Worm (Caenorhabditis elegans) whole organism, L2 larva: ENCODE results near the gene B0507.2.
"Not testable (repeated sequence)": the region's sequence is repeated elsewhere in the genome, so short reads cannot be mapped to it uniquely, and the experiment has no call there.

Experiments used
- C34F6.9 ChIP-seq: fragments of 150-350 bp; optimal IDR thresholded peaks from 2 replicates; lab custom pipeline; 2014; ENCODE audit warnings: missing biosample characterization, missing genetic modification characterization
- R02D3.7 ChIP-seq: fragments of 150-350 bp; optimal IDR thresholded peaks from 2 replicates; lab custom pipeline; 2014; ENCODE audit warnings: missing biosample characterization, missing genetic modification characterization
- ceh-82 ChIP-seq: fragments of 150-350 bp; optimal IDR thresholded peaks from 2 replicates; lab custom pipeline; 2014; ENCODE audit warnings: missing biosample characterization, missing genetic modification characterization
- crh-2 ChIP-seq: sonication (generic microtip); optimal IDR thresholded peaks from 2 replicates; lab custom pipeline; 2017; ENCODE audit warnings: missing biosample characterization, missing genetic modification characterization
- dmd-4 ChIP-seq: sonication (generic microtip); optimal IDR thresholded peaks from 2 replicates; lab custom pipeline; 2017; ENCODE audit warnings: missing biosample characterization, missing genetic modification characterization
- elt-3 ChIP-seq: sonication (generic microtip); optimal IDR thresholded peaks from 2 replicates; lab custom pipeline; 2017; ENCODE audit warnings: missing biosample characterization, missing genetic modification characterization
- fos-1 ChIP-seq: fragments of 150-350 bp; optimal IDR thresholded peaks from 2 replicates; lab custom pipeline; 2014; ENCODE audit warnings: missing biosample characterization, missing genetic modification characterization
- lin-11 ChIP-seq: fragments of 150-350 bp; sonication (generic microtip); optimal IDR thresholded peaks from 2 replicates; lab custom pipeline; 2014; ENCODE audit warnings: missing biosample characterization, missing genetic modification characterization, inconsistent platforms, mixed read lengths
- lin-13 ChIP-seq: fragments of 150-350 bp; optimal IDR thresholded peaks from 2 replicates; lab custom pipeline; 2014; ENCODE audit warnings: missing biosample characterization, missing genetic modification reagents, missing genetic modification characterization
- lin-39 ChIP-seq: fragments of 150-350 bp; optimal IDR thresholded peaks from 2 replicates; lab custom pipeline; 2014; ENCODE audit warnings: missing biosample characterization, missing genetic modification reagents, missing genetic modification characterization
- lsy-2 ChIP-seq, 2 experiments: fragments of 150-350 bp in 1 of 2; sonication (generic microtip) in 1 of 2; optimal IDR thresholded peaks; 2 replicates each; lab custom pipeline; 2014 to 2017; ENCODE audit warnings: missing biosample characterization in 2 of 2, missing genetic modification characterization in 2 of 2
- mab-5 ChIP-seq: fragments of 150-350 bp; optimal IDR thresholded peaks from 2 replicates; lab custom pipeline; 2014; ENCODE audit warnings: missing biosample characterization, missing genetic modification characterization
- mdl-1 ChIP-seq, 2 experiments: fragments of 150-350 bp in 1 of 2; sonication (generic microtip) in 1 of 2; optimal IDR thresholded peaks; 2 replicates each; lab custom pipeline; 2017; ENCODE audit warnings: missing biosample characterization in 2 of 2, missing genetic modification characterization in 2 of 2
- nhr-11 ChIP-seq: fragments of 150-350 bp; optimal IDR thresholded peaks from 2 replicates; lab custom pipeline; 2014; ENCODE audit warnings: missing biosample characterization, missing genetic modification characterization
- nhr-12 ChIP-seq: fragments of 150-350 bp; optimal IDR thresholded peaks from 2 replicates; lab custom pipeline; 2014; ENCODE audit warnings: missing biosample characterization, missing genetic modification characterization
- nhr-129 ChIP-seq: fragments of 150-350 bp; optimal IDR thresholded peaks from 2 replicates; lab custom pipeline; 2014; ENCODE audit warnings: missing biosample characterization, missing genetic modification characterization
- nhr-21 ChIP-seq: fragments of 150-350 bp; optimal IDR thresholded peaks from 2 replicates; lab custom pipeline; 2014; ENCODE audit warnings: missing biosample characterization, missing genetic modification characterization
- nhr-23 ChIP-seq: fragments of 150-350 bp; optimal IDR thresholded peaks from 2 replicates; lab custom pipeline; 2014; ENCODE audit warnings: missing biosample characterization, missing genetic modification reagents, missing genetic modification characterization
- nhr-237 ChIP-seq: fragments of 150-350 bp; optimal IDR thresholded peaks from 2 replicates; lab custom pipeline; 2014; ENCODE audit warnings: missing biosample characterization, missing genetic modification characterization
- nhr-25 ChIP-seq: fragments of 150-350 bp; sonication (generic microtip); optimal IDR thresholded peaks from 3 replicates; lab custom pipeline; 2014; ENCODE audit warnings: missing biosample characterization, missing genetic modification characterization
- nhr-77 ChIP-seq: fragments of 150-350 bp; optimal IDR thresholded peaks from 2 replicates; lab custom pipeline; 2014; ENCODE audit warnings: missing biosample characterization, missing genetic modification characterization
- peb-1 ChIP-seq: fragments of 150-350 bp; optimal IDR thresholded peaks from 2 replicates; lab custom pipeline; 2014; ENCODE audit warnings: missing biosample characterization, missing genetic modification characterization
- sem-4 ChIP-seq: fragments of 150-350 bp; optimal IDR thresholded peaks from 2 replicates; lab custom pipeline; 2014; ENCODE audit warnings: missing biosample characterization, missing genetic modification reagents, missing genetic modification characterization
- sma-3 ChIP-seq: sonication (generic microtip); optimal IDR thresholded peaks from 2 replicates; lab custom pipeline; 2016; ENCODE audit warnings: missing genetic modification reagents, missing genetic modification characterization, missing compliant biosample characterization
- sma-9 ChIP-seq, 2 experiments: fragments of 150-350 bp in 1 of 2; sonication (generic microtip) in 1 of 2; optimal IDR thresholded peaks; 2 replicates each; lab custom pipeline; 2014 to 2016; ENCODE audit warnings: missing genetic modification characterization in 2 of 2, mild to moderate bottlenecking in 1 of 2, missing biosample characterization in 1 of 2, missing compliant biosample characterization in 1 of 2, missing genetic modification reagents in 1 of 2, moderate library complexity in 1 of 2
- unc-39 ChIP-seq: fragments of 150-350 bp; optimal IDR thresholded peaks from 2 replicates; lab custom pipeline; 2014; ENCODE audit warnings: missing biosample characterization, missing genetic modification characterization
- unc-55 ChIP-seq: fragments of 150-350 bp; sonication (generic microtip); optimal IDR thresholded peaks from 3 replicates; lab custom pipeline; 2014; ENCODE audit warnings: missing biosample characterization, missing genetic modification reagents, missing genetic modification characterization
- zag-1 ChIP-seq: fragments of 150-350 bp; optimal IDR thresholded peaks from 2 replicates; lab custom pipeline; 2014; ENCODE audit warnings: missing biosample characterization, missing genetic modification characterization
- ztf-11 ChIP-seq: sonication (generic microtip); optimal IDR thresholded peaks from 2 replicates; lab custom pipeline; 2017; ENCODE audit warnings: missing biosample characterization, missing genetic modification characterization
- ztf-4 ChIP-seq: fragments of 150-350 bp; optimal IDR thresholded peaks from 2 replicates; lab custom pipeline; 2014; ENCODE audit warnings: missing biosample characterization, missing genetic modification characterization

The B0507.2 gene

DNA sequence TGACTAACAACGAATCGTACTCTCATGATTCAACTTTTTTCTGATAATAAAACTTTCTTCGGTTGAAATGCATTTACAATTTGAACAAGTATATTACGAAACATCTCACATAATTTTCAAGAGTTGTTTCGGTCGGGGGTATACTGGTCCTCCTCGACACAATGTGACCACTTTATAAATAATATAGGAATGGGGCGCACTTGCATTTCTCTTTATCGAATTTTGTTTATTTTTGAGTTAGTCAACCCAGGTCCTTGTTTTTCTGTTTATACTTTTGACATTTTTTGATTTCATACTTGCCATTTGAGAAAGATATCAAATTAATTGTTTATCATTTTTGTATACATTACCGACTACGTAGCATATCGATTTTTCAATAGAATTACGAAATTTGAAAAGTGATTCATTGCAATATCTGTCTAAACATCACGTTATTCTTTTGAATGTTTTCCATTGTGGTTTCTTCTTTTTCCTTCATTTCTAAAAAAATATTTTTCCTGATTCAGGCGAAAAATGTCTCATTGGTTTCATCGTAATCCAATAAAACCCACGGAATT lies at the start of gene B0507.2:
Gene B0507.2 (plus strand): TSS at position 507 of the 557 bp plus-strand sequence.
- TF ChIP-seq lin-11 (tag; lab: Kevin White, UChicago) (no peak), C34F6.9 (tag; lab: Kevin White, UChicago) (peak; percentile 42), sma-3 (no peak), nhr-129 (tag; lab: Kevin White, UChicago) (peak; percentile 9), ztf-4 (tag; lab: Kevin White, UChicago) (no peak), lsy-2 (tag; optimal IDR thresholded peaks at IDR 0.05; lab: Kevin White, UChicago) (peak in 1 of 2 experiments; percentile 35), lin-13 (GFP tag; lab: Kevin White, UChicago) (no peak), R02D3.7 (tag; lab: Kevin White, UChicago) (no peak), ceh-82 (tag; lab: Kevin White, UChicago) (no peak), fos-1 (tag; lab: Kevin White, UChicago) (peak; percentile 56), peb-1 (tag; lab: Kevin White, UChicago) (no peak), unc-55 (peak; percentile 57)

DNA sequence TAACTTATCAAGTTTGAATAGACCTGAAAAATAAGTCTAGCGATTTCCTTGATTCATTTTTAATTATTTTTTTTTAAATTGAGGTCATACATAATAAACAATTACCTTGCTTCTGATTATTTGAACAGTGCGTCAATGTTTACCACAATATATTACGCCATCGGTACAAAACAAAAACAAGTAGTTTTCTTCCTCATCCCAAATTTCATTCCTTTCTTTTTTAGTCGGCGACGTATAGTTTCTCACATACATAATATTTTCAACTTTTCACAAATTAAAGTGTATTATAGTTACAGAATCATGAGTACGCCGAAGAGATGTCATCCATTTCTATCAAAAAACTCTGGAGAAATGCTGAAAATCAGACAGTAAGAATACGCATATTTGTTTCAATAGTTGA lies 47.9 kb upstream of the B0507.2 start, which contains the start of gene droe-8:
Gene droe-8 (plus strand): TSS at position 301 of the 400 bp plus-strand sequence.
- not testable (repeated sequence) for TF ChIP-seq nhr-25; R02D3.7 (tag; lab: Kevin White, UChicago); ztf-11

DNA sequence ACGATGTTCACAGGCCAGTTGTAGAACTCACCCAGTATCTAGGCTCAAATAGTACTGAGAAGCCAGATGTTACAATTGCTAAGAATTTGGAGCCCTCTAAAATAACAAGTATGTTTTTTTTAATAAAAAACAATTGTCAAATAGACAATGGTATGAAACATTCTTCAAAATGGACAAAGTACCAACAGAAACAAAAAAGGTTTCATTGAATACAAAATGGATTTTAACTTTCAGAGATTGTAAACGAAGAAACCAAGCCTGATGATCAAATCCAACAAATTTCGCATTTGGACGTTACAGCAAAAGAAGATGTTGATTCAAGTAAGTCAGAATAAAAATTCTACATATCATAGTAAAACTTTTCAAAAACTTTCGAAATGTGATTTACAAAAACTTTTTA lies 47.1 kb upstream of the B0507.2 start, which contains the start of gene ZC196.9:
Gene ZC196.9 (minus strand): TSS at position 101 of the 400 bp plus-strand sequence.
- TF ChIP-seq zag-1 (tag; lab: Kevin White, UChicago) = no peak
- no peak for TF ChIP-seq mab-5 (tag; lab: Kevin White, UChicago)

- TF ChIP-seq nhr-11 (tag; lab: Kevin White, UChicago) (no peak), nhr-23 (no peak), nhr-21 (tag; lab: Kevin White, UChicago) (no peak), nhr-237 (tag; lab: Kevin White, UChicago) (no peak), unc-39 (no peak), dmd-4 (tag; lab: Kevin White, UChicago) (no peak), mdl-1 (tag; optimal IDR thresholded peaks at IDR 0.05; lab: Kevin White, UChicago) (no peak), lin-13 (GFP tag; lab: Kevin White, UChicago) (no peak), lin-39 (tag; lab: Kevin White, UChicago) (no peak), crh-2 (tag; lab: Kevin White, UChicago) (no peak), ceh-82 (tag; lab: Kevin White, UChicago) (no peak)
These were observed 45.0 kb upstream of the B0507.2 start, which contains the start of gene ZC196.5 for ce11 chrV:8729100-8729499. Gene ZC196.5, plus strand, starts transcription at chrV:8729400.

DNA sequence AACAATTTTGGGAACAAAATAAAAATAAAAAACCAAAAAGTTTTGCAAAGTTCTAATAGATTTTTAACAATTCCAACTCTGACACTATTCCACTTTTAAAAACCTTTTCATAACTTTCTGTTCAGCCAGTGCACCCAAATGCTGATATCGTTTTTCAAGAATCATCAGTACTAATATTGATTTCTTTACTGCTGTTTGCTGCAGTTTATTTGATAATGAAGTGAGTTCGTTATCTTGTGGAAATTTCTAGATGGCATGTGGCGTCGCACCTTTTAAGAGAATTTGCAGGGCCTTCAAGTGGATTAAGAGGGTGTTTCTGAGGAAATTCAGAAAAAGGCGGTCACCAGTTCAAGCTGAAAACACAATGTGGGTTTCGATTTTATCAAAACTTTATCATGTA lies 43.1 kb upstream of the B0507.2 start:
- no peak for TF ChIP-seq lsy-2 (tag; optimal IDR thresholded peaks at IDR 0.05; lab: Kevin White, UChicago)
- no peak for TF ChIP-seq nhr-25
- peak; percentile 20 for TF ChIP-seq fos-1 (tag; lab: Kevin White, UChicago)
- TF ChIP-seq mab-5 (tag; lab: Kevin White, UChicago) = no peak
- TF ChIP-seq lin-11 (tag; lab: Kevin White, UChicago) = no peak
- TF ChIP-seq nhr-77 (tag; lab: Kevin White, UChicago) = no peak
- TF ChIP-seq sma-9 (GFP tag; optimal IDR thresholded peaks at IDR 0.05; lab: Kevin White, UChicago) = no peak
- no peak for TF ChIP-seq sma-9 (tag; optimal IDR thresholded peaks at IDR 0.05; lab: Kevin White, UChicago)
- no peak for TF ChIP-seq dmd-4 (tag; lab: Kevin White, UChicago)

DNA sequence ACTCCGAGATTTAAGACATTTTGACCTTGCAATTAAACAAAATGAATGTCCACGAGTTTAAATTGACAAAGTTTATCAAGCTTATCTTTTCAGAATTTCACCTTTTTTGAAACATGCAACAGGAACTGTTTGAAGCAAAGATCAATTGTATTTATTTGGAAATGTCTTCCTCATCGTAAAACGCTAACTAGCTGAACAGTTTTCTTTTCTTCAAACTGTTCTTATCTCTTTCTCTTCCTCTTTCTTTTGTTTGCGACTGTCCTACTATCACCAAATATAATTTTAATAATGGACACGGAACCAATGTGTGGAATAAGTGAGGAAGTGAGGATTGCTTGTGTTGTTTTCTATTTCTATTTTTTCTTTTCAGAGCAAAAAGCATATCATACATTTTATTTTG lies 41.2 kb upstream of the B0507.2 start, which contains the start of gene ZC196.4:
Gene ZC196.4 (plus strand): TSS at position 173 of the 400 bp plus-strand sequence.
- TF ChIP-seq sem-4 (tag; lab: Kevin White, UChicago) = no peak
- TF ChIP-seq fos-1 (tag; lab: Kevin White, UChicago) = peak; percentile 45
- TF ChIP-seq zag-1 (tag; lab: Kevin White, UChicago) = no peak

- TF ChIP-seq lin-39 (tag; lab: Kevin White, UChicago) = no peak
- TF ChIP-seq elt-3 = no peak
- no peak for TF ChIP-seq nhr-12 (tag; lab: Kevin White, UChicago)
- TF ChIP-seq peb-1 (tag; lab: Kevin White, UChicago) = no peak
These were observed 37.8 kb upstream of the B0507.2 start, which contains the start of gene ZC196.3 for ce11 chrV:8736369-8736768. Gene ZC196.3, plus strand, starts transcription at chrV:8736669.
